Fruit fly (Drosophila melanogaster) whole organism, embryonic: ENCODE results near the gene CG34125.

Experiments used
- CG10209 ChIP-seq: fragments of 200-800 bp; sonication (Bioruptor generic); optimal IDR thresholded peaks from 3 replicates; lab custom pipeline; 2017; ENCODE audit warnings: missing biosample characterization, mild to moderate bottlenecking, missing genetic modification characterization, missing genetic modification reagents
- CG10321 ChIP-seq: fragments of 200-800 bp; sonication (Bioruptor generic); IDR thresholded peaks from 2 replicates; pipeline ENCODE4 v1.3.6; 2022; ENCODE audit warnings: missing biosample characterization, missing genetic modification characterization
- CG10366 ChIP-seq: fragments of 200-800 bp; sonication (Bioruptor generic); IDR thresholded peaks from 2 replicates; pipeline ENCODE4 v1.3.6; 2022; ENCODE audit warnings: missing biosample characterization, missing genetic modification characterization
- CG10654 ChIP-seq: fragments of 200-800 bp; sonication (Bioruptor generic); optimal IDR thresholded peaks from 2 replicates; lab custom pipeline; 2016; ENCODE audit warnings: missing biosample characterization, missing genetic modification characterization
- CG11456 ChIP-seq: fragments of 200-800 bp; sonication (Bioruptor generic); IDR thresholded peaks from 3 replicates; pipeline ENCODE4 v1.3.6; 2022; ENCODE audit warnings: missing biosample characterization, missing genetic modification characterization
- CG12071 ChIP-seq: fragments of 200-800 bp; sonication (Bioruptor generic); optimal IDR thresholded peaks from 3 replicates; lab custom pipeline; 2018; ENCODE audit warnings: missing biosample characterization, mild to moderate bottlenecking, missing genetic modification characterization
- CG12391 ChIP-seq: fragments of 200-800 bp; sonication (Bioruptor generic); optimal IDR thresholded peaks from 3 replicates; lab custom pipeline; 2018; ENCODE audit warnings: missing biosample characterization, mild to moderate bottlenecking, missing genetic modification characterization, moderate library complexity
- CG13287 ChIP-seq: fragments of 200-800 bp; sonication (Bioruptor generic); IDR thresholded peaks from 2 replicates; pipeline ENCODE4 v1.3.6; 2022; ENCODE audit warnings: missing biosample characterization, missing genetic modification characterization; ENCODE audit not compliant: partially characterized antibody
- CG13624 ChIP-seq: fragments of 200-800 bp; sonication (Bioruptor generic); optimal IDR thresholded peaks from 2 replicates; lab custom pipeline; 2016; ENCODE audit warnings: missing biosample characterization, missing genetic modification characterization
- CG14014 ChIP-seq: fragments of 200-800 bp; sonication (Bioruptor generic); IDR thresholded peaks from 2 replicates; pipeline ENCODE4 v1.3.6; 2022; ENCODE audit warnings: missing biosample characterization, missing genetic modification characterization
- CG14667 ChIP-seq: fragments of 200-800 bp; sonication (Bioruptor generic); IDR thresholded peaks from 2 replicates; pipeline ENCODE4 v1.3.6; 2022; ENCODE audit warnings: missing biosample characterization, missing genetic modification characterization
- CG15514 ChIP-seq: fragments of 200-800 bp; sonication (Bioruptor generic); optimal IDR thresholded peaks from 3 replicates; lab custom pipeline; 2017; ENCODE audit warnings: missing biosample characterization, missing genetic modification characterization, mild to moderate bottlenecking, moderate library complexity, missing genetic modification reagents
- CG18011 ChIP-seq: fragments of 200-800 bp; sonication (Bioruptor generic); optimal IDR thresholded peaks from 2 replicates; lab custom pipeline; 2017; ENCODE audit warnings: missing biosample characterization, missing genetic modification characterization, mild to moderate bottlenecking, moderate library complexity, missing genotype
- CG2120 ChIP-seq: fragments of 200-800 bp; sonication (Bioruptor generic); optimal IDR thresholded peaks from 3 replicates; lab custom pipeline; 2016; ENCODE audit warnings: missing biosample characterization, missing genetic modification characterization
- CG34422 ChIP-seq: fragments of 200-800 bp; sonication (Bioruptor generic); IDR thresholded peaks from 3 replicates; pipeline ENCODE4 v1.3.6; 2022; ENCODE audit warnings: missing biosample characterization, missing genetic modification characterization
- CG3847 ChIP-seq: fragments of 200-800 bp; sonication (Bioruptor generic); IDR thresholded peaks from 2 replicates; pipeline ENCODE4 v1.3.6; 2022; ENCODE audit warnings: missing biosample characterization, missing genetic modification characterization
- CG3995 ChIP-seq: fragments of 200-800 bp; sonication (Bioruptor generic); optimal IDR thresholded peaks from 3 replicates; lab custom pipeline; 2016; ENCODE audit warnings: missing biosample characterization, missing genetic modification characterization
- CG4707 ChIP-seq: fragments of 200-800 bp; sonication (Bioruptor generic); optimal IDR thresholded peaks from 2 replicates; lab custom pipeline; 2018; ENCODE audit warnings: missing biosample characterization, mild to moderate bottlenecking, missing genetic modification characterization, moderate library complexity
- CG5245 ChIP-seq: fragments of 200-800 bp; sonication (Bioruptor generic); optimal IDR thresholded peaks from 3 replicates; lab custom pipeline; 2016; ENCODE audit warnings: missing biosample characterization, missing genetic modification characterization
- CG9932 ChIP-seq: fragments of 200-800 bp; sonication (Bioruptor generic); IDR thresholded peaks from 2 replicates; pipeline ENCODE4 v1.3.6; 2022; ENCODE audit warnings: missing biosample characterization, missing genetic modification characterization
- Camta ChIP-seq: fragments of 200-800 bp; sonication (Bioruptor generic); optimal IDR thresholded peaks from 2 replicates; lab custom pipeline; 2016; ENCODE audit warnings: missing biosample characterization, missing genetic modification characterization
- Dref ChIP-seq: fragments of 200-800 bp; sonication (Bioruptor generic); IDR thresholded peaks from 2 replicates; pipeline ENCODE4 v1.3.6; 2022; ENCODE audit warnings: missing biosample characterization, missing genetic modification characterization
- E2f2 ChIP-seq: fragments of 200-800 bp; sonication (Bioruptor generic); IDR thresholded peaks from 2 replicates; pipeline ENCODE4 v1.3.6; 2022; ENCODE audit warnings: missing biosample characterization, missing genetic modification characterization
- Ets65A ChIP-seq: fragments of 200-800 bp; sonication (Bioruptor generic); peaks from one replicate; lab custom pipeline; 2016; ENCODE audit warnings: missing biosample characterization, missing genetic modification characterization
- HHEX ChIP-seq: fragments of 200-800 bp; sonication (Bioruptor generic); optimal IDR thresholded peaks from 3 replicates; lab custom pipeline; 2017; ENCODE audit warnings: missing biosample characterization, mild to moderate bottlenecking, missing genetic modification characterization, missing genetic modification reagents
- HmgZ ChIP-seq: fragments of 200-800 bp; sonication (Bioruptor generic); optimal IDR thresholded peaks from 2 replicates; lab custom pipeline; 2018; ENCODE audit warnings: missing biosample characterization, mild to moderate bottlenecking, missing genetic modification characterization
- Hr3 ChIP-seq: fragments of 200-800 bp; sonication (Bioruptor generic); optimal IDR thresholded peaks from 3 replicates; lab custom pipeline; 2016; ENCODE audit warnings: missing biosample characterization, missing genetic modification characterization
- MBD-R2 ChIP-seq: fragments of 200-800 bp; sonication (Bioruptor generic); IDR thresholded peaks from 2 replicates; pipeline ENCODE4 v1.3.6; 2022; ENCODE audit warnings: missing biosample characterization, missing genetic modification characterization
- MESR4 ChIP-seq: fragments of 200-800 bp; sonication (Bioruptor generic); optimal IDR thresholded peaks from 2 replicates; lab custom pipeline; 2018; ENCODE audit warnings: missing biosample characterization, mild to moderate bottlenecking, missing genetic modification characterization, moderate library complexity
- Med ChIP-seq: fragments of 200-800 bp; sonication (Bioruptor generic); peaks from one replicate; lab custom pipeline; 2016; ENCODE audit warnings: missing biosample characterization, missing genetic modification characterization, mild to moderate bottlenecking, inconsistent platforms, moderate library complexity
- Mrtf ChIP-seq: fragments of 200-800 bp; sonication (Bioruptor generic); IDR thresholded peaks from 3 replicates; pipeline ENCODE4 v1.3.6; 2022; ENCODE audit warnings: missing biosample characterization, missing genetic modification characterization
- NFAT ChIP-seq: fragments of 200-800 bp; sonication (Bioruptor generic); IDR thresholded peaks from 2 replicates; pipeline ENCODE4 v1.3.6; 2022; ENCODE audit warnings: missing biosample characterization, missing genetic modification characterization
- Rfx ChIP-seq: fragments of 200-800 bp; sonication (Bioruptor generic); IDR thresholded peaks from 2 replicates; pipeline ENCODE4 v1.3.6; 2022; ENCODE audit warnings: missing biosample characterization, missing genetic modification characterization
- Sry-β ChIP-seq: fragments of 200-800 bp; sonication (Bioruptor generic); optimal IDR thresholded peaks from 2 replicates; lab custom pipeline; 2018; ENCODE audit warnings: missing biosample characterization, mild to moderate bottlenecking, missing genetic modification characterization, moderate library complexity
- Xrp1 ChIP-seq: fragments of 200-800 bp; sonication (Bioruptor generic); IDR thresholded peaks from 2 replicates; pipeline ENCODE4 v1.3.6; 2022; ENCODE audit warnings: missing biosample characterization, missing genetic modification characterization
- az2 ChIP-seq: fragments of 200-800 bp; sonication (Bioruptor generic); optimal IDR thresholded peaks from 3 replicates; lab custom pipeline; 2016; ENCODE audit warnings: missing biosample characterization, missing genetic modification characterization
- chinmo ChIP-seq: fragments of 200-800 bp; sonication (Bioruptor generic); IDR thresholded peaks from 4 replicates; pipeline ENCODE4 v1.3.6; 2022; ENCODE audit warnings: missing biosample characterization, missing genetic modification characterization; ENCODE audit not compliant: partially characterized antibody
- crol ChIP-seq: fragments of 200-800 bp; sonication (Bioruptor generic); IDR thresholded peaks from 2 replicates; pipeline ENCODE4 v1.3.6; 2022; ENCODE audit warnings: missing biosample characterization, missing genetic modification characterization
- ems ChIP-seq: fragments of 200-800 bp; sonication (Bioruptor generic); optimal IDR thresholded peaks from 3 replicates; lab custom pipeline; 2016; ENCODE audit warnings: missing biosample characterization, missing genetic modification characterization
- kay ChIP-seq: fragments of 200-800 bp; sonication (Bioruptor generic); optimal IDR thresholded peaks from 2 replicates; lab custom pipeline; 2016; ENCODE audit warnings: missing biosample characterization, missing genetic modification characterization
- mam ChIP-seq: fragments of 200-800 bp; sonication (Bioruptor generic); optimal IDR thresholded peaks from 3 replicates; lab custom pipeline; 2016; ENCODE audit warnings: missing biosample characterization, missing genetic modification characterization
- pan ChIP-seq, 4 experiments: fragments of >200 bp in 3 of 4; fragments of 200-800 bp in 1 of 4; sonication (Bioruptor generic) in 1 of 4; optimal IDR thresholded peaks in 3 of 4; IDR thresholded peaks in 1 of 4; 2 replicates each; pipeline versions ENCODE4 v1.3.6 to Lab custom; 2017 to 2022; ENCODE audit warnings: missing biosample characterization in 2 of 4, missing genetic modification characterization in 2 of 4, mixed read lengths in 1 of 4
- phol ChIP-seq: fragments of 200-800 bp; sonication (Bioruptor generic); optimal IDR thresholded peaks from 3 replicates; lab custom pipeline; 2018; ENCODE audit warnings: missing biosample characterization, mild to moderate bottlenecking, missing genetic modification characterization, moderate library complexity
- pros ChIP-seq: fragments of 200-800 bp; sonication (Bioruptor generic); optimal IDR thresholded peaks from 3 replicates; lab custom pipeline; 2019; ENCODE audit warnings: missing biosample characterization, mild to moderate bottlenecking, missing genetic modification characterization, moderate library complexity
- pzg ChIP-seq: fragments of 200-800 bp; sonication (Bioruptor generic); optimal IDR thresholded peaks from 3 replicates; lab custom pipeline; 2018; ENCODE audit warnings: missing biosample characterization, mild to moderate bottlenecking, missing genetic modification characterization, moderate library complexity
- row ChIP-seq: fragments of 200-800 bp; sonication (Bioruptor generic); IDR thresholded peaks from 3 replicates; pipeline ENCODE4 v1.3.6; 2022; ENCODE audit warnings: missing biosample characterization, missing genetic modification characterization
- slbo ChIP-seq: fragments of 200-800 bp; sonication (Bioruptor generic); IDR thresholded peaks from 2 replicates; pipeline ENCODE4 v1.3.6; 2022; ENCODE audit warnings: missing biosample characterization, missing genetic modification characterization
- twi ChIP-seq: fragments of 200-800 bp; optimal IDR thresholded peaks from 2 replicates; lab custom pipeline; 2019; ENCODE audit warnings: missing biosample characterization, mild to moderate bottlenecking, missing genetic modification characterization, moderate library complexity
- z ChIP-seq: fragments of 200-800 bp; sonication (Bioruptor generic); IDR thresholded peaks from 3 replicates; pipeline ENCODE4 v1.3.6; 2022; ENCODE audit warnings: missing biosample characterization, missing genetic modification characterization
- zfh1 ChIP-seq: fragments of 200-800 bp; sonication (Bioruptor generic); IDR thresholded peaks from 3 replicates; pipeline ENCODE4 v1.3.6; 2022; ENCODE audit warnings: missing biosample characterization, missing genetic modification characterization

CG34125 gene

DNA sequence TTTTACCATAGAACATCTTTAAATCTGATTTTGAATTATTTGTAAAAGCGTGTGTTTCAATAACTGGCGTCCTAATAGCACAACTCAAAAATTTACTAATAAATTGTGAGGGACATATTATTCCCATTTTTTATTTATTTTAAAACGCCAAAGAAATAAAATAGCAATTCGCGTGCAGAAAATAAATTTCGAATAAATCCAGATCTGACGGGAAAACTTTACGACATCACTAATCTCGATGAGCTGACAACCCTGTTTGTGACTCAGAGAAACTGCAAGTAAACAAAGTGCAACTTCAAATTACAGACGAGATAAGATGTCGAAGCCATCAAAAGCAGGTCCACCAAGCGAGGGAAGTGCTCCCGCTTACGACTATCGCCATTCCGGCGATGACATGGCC is at the start of gene CG34125:
Gene CG34125 (plus strand): TSS at position 254 of the 400 bp plus-strand sequence.
- TF ChIP-seq E2f2 (GFP tag; lab: Robert Waterston, UW), result 0 out of 2 replicates have a peak, but pooled peaks have one; percentile 22
- no peak for TF ChIP-seq CG18011 (GFP tag; lab: Kevin White, UChicago)
- no peak for TF ChIP-seq pan (optimal IDR thresholded peaks at IDR 0.05; lab: Kevin White, UChicago)
- TF ChIP-seq pan (GFP tag; optimal IDR thresholded peaks at IDR 0.05 in 1 of 2, IDR thresholded peaks at IDR 0.05 in 1 of 2), result peak in 1 of 2 experiments; percentile 32
- peak; percentile 20; the same call in 1 of the 3 replicates for TF ChIP-seq zfh1
- TF ChIP-seq mam (GFP tag; lab: Kevin White, UChicago), result peak; percentile 14
- TF ChIP-seq MBD-R2, result peak; percentile 82
- TF ChIP-seq ems, result peak; percentile 10
- TF ChIP-seq CG13287 (GFP tag; lab: Robert Waterston, UW), result peak; percentile 22; the same call in 1 of the 2 replicates
- peak; percentile 81 for TF ChIP-seq CG15514 (GFP tag; lab: Kevin White, UChicago)
- 0 out of 2 replicates have a peak, but pooled peaks have one; percentile 10 for TF ChIP-seq CG10366 (GFP tag; lab: Robert Waterston, UW)
- peak; percentile 68; the same call in 1 of the 4 replicates for TF ChIP-seq chinmo (GFP tag; lab: Robert Waterston, UW)
- TF ChIP-seq slbo, result peak; percentile 32; the same call in 1 of the 2 replicates
- no peak for TF ChIP-seq CG14667 (GFP tag; lab: Robert Waterston, UW)
- TF ChIP-seq CG4707 (GFP tag; lab: Kevin White, UChicago), result no peak
- peak; percentile 5 for TF ChIP-seq CG13624 (GFP tag; lab: Kevin White, UChicago)
- peak; percentile 86 for TF ChIP-seq row (GFP tag; lab: Robert Waterston, UW)
- TF ChIP-seq Sry-β, result peak; percentile 91
- no peak for TF ChIP-seq CG5245
- no peak for TF ChIP-seq Hr3
- no peak for TF ChIP-seq Dref (GFP tag; lab: Robert Waterston, UW)
- TF ChIP-seq phol, result peak; percentile 11
- peak; percentile 97 for TF ChIP-seq kay (GFP tag; lab: Kevin White, UChicago)
- TF ChIP-seq HmgZ (tag; lab: Kevin White, UChicago), result peak; percentile 13
- no peak for TF ChIP-seq pros (GFP tag; lab: Kevin White, UChicago)
- TF ChIP-seq CG14014, result 0 out of 2 replicates have a peak, but pooled peaks have one; percentile 11
- TF ChIP-seq crol (GFP tag; lab: Robert Waterston, UW), result no peak
- no peak for TF ChIP-seq CG12071 (GFP tag; lab: Kevin White, UChicago)
- TF ChIP-seq CG12391, result no peak
- TF ChIP-seq CG10321, result no peak
- 0 out of 3 replicates have a peak, but pooled peaks have one; percentile 47 for TF ChIP-seq CG11456 (GFP tag; lab: Robert Waterston, UW)
- TF ChIP-seq twi (tag; lab: Kevin White, UChicago), result no peak
- TF ChIP-seq CG9932 (GFP tag; lab: Robert Waterston, UW), result peak; percentile 44; the same call in 1 of the 2 replicates
- peak; percentile 34; the same call in 1 of the 2 replicates for TF ChIP-seq Xrp1 (GFP tag; lab: Robert Waterston, UW)
- TF ChIP-seq az2 (GFP tag; lab: Kevin White, UChicago), result peak; percentile 6
- TF ChIP-seq CG10209, result no peak
- TF ChIP-seq Mrtf (GFP tag; lab: Robert Waterston, UW), result no peak
- TF ChIP-seq HHEX (GFP tag; lab: Kevin White, UChicago), result no peak
- TF ChIP-seq CG3847 (GFP tag; lab: Robert Waterston, UW), result peak; percentile 26; the same call in 1 of the 2 replicates
- TF ChIP-seq z (GFP tag; lab: Robert Waterston, UW), result no peak
- no peak for TF ChIP-seq CG10654 (GFP tag; lab: Kevin White, UChicago)
- peak; percentile 33 for TF ChIP-seq pzg (GFP tag; lab: Kevin White, UChicago)
- TF ChIP-seq CG2120, result no peak
- peak; percentile 82 for TF ChIP-seq Ets65A (GFP tag; lab: Kevin White, UChicago)
- TF ChIP-seq Rfx (GFP tag; lab: Robert Waterston, UW), result no peak
- TF ChIP-seq CG3995, result peak; percentile 53
- peak; percentile 16 for TF ChIP-seq Camta (GFP tag; lab: Kevin White, UChicago)
- peak; percentile 67 for TF ChIP-seq Med (GFP tag; lab: Kevin White, UChicago)
- TF ChIP-seq MESR4, result peak; percentile 13
- TF ChIP-seq NFAT (GFP tag; lab: Robert Waterston, UW), result no peak
- TF ChIP-seq CG34422 (GFP tag; lab: Robert Waterston, UW), result 0 out of 3 replicates have a peak, but pooled peaks have one; percentile 8
